Worm (Caenorhabditis elegans): ENCODE results near the gene Y45F10B.3.

DNA sequence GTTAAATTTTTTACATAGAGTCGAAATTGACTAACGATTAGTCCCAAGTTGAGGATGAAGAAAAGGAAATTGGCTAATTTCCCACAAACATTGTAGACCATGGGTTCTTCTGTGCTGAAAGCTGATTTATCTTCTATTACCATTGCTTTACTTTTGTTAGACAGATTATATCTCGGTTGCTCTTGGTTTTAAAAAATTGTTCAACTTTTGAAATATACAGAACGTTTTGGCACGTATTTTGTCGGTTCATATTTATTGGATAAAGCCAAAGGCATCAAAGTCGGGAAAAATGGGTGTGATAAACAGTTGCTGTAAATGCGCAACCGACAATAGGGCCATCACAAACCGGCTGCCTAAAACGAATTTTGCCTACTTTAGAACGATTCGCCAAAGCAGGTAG is 1.8 kb upstream of the Y45F10B.3 start, which contains the start of gene tsp-5:
- TF ChIP-seq lin-14 (GFP tag; optimal IDR thresholded peaks at IDR 0.05) = no peak
- no peak for TF ChIP-seq ztf-4 (tag; optimal IDR thresholded peaks at IDR 0.05)
- TF ChIP-seq unc-62 (GFP tag; optimal IDR thresholded peaks at IDR 0.05) = no peak
- TF ChIP-seq skn-1 (tag; optimal IDR thresholded peaks at IDR 0.05) = no peak

All from whole organism, L1 larva.